Fruit fly (Drosophila melanogaster): Measurements from ENCODE around the gene CG12659.

CG12659 gene

DNA sequence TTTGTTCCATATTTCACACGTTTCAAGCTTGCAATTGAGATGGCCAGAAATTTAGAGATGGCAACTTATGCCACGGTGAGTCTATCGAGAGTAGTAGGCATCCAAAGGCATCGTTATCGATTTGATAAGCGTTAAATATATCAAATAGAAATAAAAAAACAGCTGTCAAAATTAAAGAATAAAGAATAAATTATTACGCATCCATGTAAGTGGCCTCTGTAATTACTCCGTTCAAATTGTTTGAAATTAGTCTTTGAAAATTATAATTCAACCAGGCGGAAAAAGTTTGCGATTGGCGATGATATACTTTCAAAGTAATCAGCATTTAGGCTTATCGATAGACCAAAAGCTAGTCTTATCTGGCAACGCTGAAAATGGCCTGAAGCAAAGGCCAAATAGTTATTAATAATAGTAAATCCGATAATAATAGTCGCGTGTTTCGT, at the start of gene CG12659, which contains the start of gene Crag:
TSS of gene CG12659 (minus strand) at position 45 of the 443 bp plus-strand sequence.
TSS of gene Crag (plus strand) at position 347 of the 443 bp plus-strand sequence.
- TF ChIP-seq noc (tag; optimal IDR thresholded peaks at IDR 0.05) = no peak

DNA sequence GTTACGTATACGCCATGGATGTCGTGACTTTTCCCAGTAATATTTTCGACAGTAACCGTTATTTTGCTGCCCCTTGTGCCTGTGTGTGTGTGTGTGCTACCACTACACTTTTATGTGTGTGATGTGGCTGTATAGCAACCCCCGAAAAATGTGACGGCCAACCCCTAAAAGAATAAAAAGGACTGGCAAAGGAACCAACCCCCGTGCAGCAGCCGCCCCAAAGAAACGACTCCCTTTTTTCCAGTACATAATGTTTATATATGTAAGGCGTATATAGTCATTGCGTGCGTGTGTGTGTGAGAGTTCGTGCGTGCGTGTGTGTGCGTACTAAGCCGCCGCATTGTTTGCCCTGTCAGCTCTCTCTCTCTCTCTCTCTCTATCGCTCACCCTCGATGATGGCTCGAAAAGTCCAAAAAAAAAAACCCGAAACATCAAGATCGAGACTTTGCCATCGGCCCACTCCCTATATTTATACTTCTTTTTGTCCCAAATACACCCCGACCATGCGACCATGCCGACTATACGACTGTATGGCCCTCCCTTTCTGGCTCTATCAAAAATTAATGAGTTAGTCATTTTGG, 49.2 kb upstream of the CG12659 start:
- TF ChIP-seq noc (tag; optimal IDR thresholded peaks at IDR 0.05) = no peak

DNA sequence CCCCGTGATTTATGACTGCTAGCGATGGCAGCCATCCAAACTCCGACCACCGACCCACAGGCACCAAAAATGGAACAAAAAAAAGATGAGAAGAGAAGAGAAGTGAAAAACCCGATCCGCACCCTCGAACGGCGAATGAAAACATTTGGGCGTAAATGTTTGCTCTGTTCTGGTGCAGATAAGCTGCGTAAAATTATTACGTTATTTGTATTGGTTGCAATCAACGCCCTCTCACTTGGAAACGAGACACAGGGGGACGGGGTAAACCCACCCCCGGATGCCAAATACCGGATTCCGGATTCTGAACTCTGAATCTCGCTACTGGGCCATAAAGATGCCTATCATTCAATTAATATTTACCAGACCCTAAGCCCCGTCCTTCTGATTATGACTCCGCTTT, 45.5 kb upstream of the CG12659 start:
- TF ChIP-seq noc (tag; optimal IDR thresholded peaks at IDR 0.05) = no peak

DNA sequence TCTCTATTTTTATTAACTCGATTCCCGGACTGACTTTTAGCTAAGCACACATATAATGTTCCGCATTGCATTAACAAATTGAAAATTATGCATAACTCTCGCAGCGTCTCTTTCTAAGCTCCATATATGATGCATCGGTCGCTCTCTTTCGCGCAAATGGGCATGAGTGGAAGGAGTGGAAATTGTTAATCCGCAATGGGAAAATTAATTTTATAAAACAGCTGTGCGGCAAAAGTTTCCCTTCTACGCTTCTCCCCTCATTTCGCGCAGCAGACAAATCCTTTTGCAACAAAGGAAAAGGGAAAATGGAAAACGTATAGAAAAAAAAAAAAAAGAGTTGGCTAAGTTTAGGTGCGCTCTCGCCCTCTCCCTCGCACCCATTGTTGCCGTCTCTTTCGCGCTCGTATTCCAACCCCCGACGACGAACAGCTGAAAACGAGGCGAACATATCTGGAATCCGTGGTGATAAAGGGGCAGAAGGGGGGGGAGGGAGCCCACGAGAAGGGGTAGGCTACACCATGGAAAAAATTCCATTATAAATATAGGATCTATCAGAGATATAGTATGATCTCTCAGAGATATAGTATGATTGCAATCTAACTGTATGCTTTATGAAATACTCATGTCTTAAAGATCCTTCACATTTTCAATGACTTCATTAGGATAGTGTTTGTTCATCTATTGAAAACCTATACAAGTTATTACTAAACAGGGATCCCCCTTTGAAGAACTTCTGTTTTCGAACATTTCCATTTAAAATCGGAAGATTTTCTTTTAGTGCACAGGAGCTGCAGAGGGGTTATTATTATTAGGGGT, 44.8 kb upstream of the CG12659 start:
- no peak for TF ChIP-seq noc (tag; optimal IDR thresholded peaks at IDR 0.05)

DNA sequence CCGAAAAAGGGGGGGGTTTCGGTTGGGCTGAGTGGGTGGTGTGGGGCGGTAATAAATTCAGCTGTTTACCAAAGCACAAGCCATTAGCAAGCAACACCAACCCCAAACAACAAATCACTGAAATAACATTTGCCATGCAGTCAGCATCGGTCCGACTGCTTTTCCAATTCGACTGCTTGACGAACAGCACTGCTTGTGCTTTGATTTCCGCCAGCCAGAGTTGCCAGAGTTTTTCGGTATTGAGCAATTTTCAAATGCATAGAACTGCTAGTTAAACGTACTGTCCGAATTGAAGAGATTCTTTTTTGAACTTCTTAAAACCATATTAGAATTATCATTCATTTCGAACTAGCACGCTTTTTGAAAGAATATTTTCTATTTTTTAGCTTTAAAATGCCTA, 43.3 kb upstream of the CG12659 start:
- no peak for TF ChIP-seq noc (tag; optimal IDR thresholded peaks at IDR 0.05)

DNA sequence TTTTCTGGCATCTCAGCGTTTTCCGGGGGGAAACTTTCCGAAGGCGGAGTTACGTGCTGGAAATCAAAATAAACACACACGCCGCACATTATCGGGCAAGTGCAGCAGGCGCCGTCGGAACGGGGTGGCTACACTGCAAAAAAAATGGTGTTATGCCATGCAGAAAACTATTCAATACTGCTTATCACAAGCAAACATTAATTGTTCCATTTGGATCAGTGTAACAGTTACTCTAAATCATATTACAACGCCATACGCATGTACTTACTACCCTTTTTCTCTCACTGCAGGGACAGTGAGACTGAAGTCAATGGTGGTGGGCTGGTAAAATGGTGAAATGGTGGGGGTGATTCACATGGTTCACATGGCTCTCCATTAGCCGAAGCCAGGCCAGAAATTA, 35.6 kb upstream of the CG12659 start:
- no peak for TF ChIP-seq noc (tag; optimal IDR thresholded peaks at IDR 0.05)

DNA sequence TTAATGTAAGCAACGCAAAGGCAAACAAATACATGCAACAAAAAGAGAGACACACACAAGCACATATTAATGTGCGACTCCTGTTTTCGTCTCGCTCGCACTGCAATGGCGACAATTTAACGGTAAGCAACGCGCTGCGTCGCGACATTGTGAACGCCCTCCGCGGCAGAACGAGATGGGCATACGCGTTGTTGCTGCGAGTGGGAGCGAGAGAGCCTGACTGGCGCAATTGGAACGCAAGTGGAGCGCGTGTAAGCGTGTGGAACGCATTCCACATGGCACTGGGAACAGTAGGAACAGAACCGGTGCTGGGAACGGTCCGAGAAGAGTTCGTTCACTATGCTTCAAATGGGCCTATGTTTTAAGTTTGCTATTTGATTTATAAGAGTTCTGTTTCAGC, 33.3 kb upstream of the CG12659 start:
- no peak for TF ChIP-seq noc (tag; optimal IDR thresholded peaks at IDR 0.05)

DNA sequence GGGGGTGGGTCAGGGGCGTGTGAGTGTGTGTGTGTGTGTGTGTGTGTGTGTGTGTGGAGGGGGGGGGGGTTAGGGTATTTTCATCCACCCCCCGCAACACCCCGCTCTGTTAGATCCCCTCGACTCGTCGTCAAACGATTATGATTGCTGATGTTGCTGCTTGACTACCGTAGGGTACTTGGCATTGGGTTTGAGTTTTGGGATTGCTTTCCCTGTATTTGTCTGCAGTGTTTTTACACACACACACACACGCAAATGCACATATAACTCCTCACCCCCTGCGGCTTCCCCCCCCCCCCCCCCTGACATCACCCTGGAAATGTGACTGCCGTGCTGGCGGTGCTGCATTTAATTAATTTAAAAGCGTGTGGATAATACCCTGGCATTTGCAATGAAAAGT, 30.9 kb upstream of the CG12659 start:
- TF ChIP-seq noc (tag; optimal IDR thresholded peaks at IDR 0.05) = no peak

DNA sequence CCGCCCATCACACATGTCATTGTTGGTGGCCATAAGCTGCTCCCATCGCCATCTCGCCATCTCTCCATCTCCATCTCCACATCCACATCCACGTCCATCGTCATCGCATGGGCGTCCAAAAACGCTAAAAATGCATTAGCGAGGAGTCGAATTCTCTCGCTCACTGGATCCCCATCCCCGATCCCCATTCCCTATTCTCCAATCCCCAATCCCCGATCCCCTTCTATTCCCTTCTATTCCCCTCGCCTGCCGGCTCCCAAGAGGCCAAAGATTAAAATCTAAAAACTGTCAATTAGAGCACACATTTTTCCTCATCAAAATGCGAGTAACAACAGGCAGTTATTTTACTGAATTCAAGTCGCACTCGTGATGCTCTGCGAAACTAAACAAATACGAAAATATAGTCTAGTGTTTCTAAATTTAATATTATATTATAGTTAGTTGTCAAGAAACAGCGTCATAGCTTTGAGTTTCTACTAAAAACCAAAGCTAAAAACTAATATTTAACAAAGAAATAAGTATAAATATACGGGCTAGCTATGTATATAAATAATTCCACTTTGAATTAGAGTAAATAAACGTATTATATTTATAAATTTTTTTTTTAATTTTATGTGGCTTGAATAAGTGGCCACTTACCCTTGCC, 25.4 kb upstream of the CG12659 start:
- TF ChIP-seq noc (tag; optimal IDR thresholded peaks at IDR 0.05) = no peak

DNA sequence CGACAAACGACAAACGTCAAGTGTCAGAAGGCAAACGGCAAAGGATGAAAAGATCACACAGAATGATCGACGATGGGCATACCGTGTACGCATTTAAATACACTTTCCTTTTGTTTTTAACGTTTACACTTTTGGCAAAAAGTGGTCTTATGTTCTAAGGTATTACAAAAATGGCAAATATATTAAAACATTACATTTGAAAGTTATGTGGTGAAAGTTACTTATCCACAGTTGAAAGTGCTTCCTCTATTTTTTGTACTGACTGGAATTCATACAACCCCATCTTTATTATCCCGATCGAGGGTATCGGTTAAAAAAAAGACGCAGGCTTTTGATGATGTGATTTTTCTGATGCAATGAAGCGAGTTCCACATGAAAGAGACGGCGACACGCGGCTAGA, 24.8 kb upstream of the CG12659 start:
- no peak for TF ChIP-seq noc (tag; optimal IDR thresholded peaks at IDR 0.05)

DNA sequence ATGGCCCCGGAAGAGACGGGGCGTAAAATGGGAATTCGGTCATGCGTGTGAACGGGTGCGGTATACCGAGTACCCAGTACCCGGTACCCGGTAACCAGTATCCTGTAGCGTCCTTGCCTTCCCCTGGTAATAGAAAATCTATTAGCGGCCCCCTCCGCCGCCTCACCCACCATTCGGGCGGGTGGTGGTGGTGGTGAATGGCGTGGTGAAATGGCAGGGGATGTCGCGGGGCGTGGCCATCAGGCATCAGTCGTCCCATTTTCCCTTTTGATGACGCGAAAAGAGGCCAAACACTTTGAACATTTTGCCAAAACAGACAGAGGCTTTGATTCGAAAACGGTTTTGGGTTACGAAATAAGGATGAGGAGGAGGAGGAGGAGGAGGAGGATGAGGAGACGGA, 16.4 kb upstream of the CG12659 start:
- no peak for TF ChIP-seq noc (tag; optimal IDR thresholded peaks at IDR 0.05)

DNA sequence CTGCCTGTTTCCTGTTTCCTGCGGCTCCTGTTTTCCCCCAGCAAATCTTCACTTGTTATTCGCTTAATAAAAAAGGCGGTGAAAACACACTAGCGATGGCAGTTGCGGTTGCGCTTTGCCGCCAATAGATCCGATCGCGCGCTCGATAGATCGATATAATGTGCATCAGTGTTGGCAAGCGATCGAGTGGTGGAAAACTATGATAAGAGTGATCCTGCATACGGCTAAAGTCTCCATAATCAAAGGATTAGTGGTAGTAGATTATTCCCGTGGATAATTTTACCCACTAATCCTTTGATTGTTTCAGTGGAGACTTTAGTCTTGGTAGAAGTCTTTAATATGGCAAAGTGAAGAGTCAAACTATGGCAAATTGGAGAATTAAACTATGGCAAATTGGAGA, 14.7 kb upstream of the CG12659 start, which contains the start of gene Caf1-180:
TSS of gene Caf1-180 (minus strand) at position 99 of the 400 bp plus-strand sequence.
- no peak for TF ChIP-seq noc (tag; optimal IDR thresholded peaks at IDR 0.05)

DNA sequence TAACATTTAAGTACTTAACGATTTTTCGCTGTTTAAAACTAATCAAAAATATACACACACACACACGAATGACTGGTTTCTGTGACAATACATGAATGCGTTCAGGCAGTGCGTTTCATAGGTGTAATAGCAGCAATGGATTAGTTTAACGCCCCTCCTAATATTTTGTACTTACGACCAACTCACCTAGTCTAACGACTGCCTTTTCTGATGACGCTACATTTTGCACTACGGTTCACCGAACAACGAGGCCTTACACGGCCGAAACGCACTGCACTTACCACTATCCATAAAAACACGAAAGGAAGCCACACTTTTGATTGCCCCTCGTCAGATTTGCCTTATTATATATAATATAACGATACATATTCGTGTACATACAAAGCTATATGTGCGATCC, 9.6 kb upstream of the CG12659 start:
- TF ChIP-seq noc (tag; optimal IDR thresholded peaks at IDR 0.05) = no peak

DNA sequence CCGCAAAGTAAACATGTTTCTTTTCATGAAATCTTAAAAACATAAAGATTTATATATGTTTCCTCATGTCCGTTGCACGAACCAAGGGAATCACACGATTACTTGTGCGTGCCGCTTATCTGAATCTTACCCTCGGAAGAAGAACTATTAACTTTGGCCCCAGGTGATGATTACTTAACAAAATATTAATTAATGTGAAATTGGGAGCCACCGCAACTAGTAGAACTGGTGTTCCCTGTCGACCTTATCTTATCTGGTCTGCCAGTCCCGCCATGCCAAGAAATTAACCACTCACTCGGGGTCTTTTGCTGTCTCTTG, 1.6 kb upstream of the CG12659 start:
- no peak for TF ChIP-seq noc (tag; optimal IDR thresholded peaks at IDR 0.05)

DNA sequence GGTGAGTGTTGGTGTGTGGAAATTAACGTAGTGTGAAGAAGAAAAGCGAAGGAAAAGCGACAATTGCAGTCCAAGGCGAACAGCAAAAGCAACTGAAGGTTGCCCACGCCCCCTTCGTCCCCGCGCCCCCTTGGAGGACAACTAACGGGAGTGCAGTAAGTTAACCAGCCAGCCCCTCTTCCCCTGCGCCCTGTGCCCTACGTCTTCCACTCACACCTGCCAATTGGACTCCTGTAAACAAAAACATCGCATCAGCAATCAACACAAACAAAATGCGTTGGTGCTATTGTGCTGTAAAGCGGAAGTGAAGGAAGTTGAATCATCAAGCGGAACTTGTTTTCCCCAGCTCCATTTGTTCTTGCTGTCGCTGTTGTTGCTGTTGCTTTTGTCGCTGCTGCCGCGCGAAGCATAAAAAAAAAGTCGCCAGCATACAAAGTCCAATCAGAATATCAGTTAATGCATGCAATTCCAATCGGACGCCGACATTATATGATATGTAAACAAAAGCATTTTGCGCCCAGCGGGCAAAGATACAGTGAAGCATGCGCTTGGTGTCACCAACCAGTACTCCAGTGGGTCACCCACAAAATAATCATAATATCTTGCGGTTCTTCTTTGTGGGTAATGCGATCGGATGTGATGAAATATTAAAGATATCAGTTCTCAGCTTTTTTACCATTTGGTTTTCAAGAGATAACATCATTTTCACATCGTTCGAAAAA, 1.1 kb upstream of the CG12659 start:
- TF ChIP-seq noc (tag; optimal IDR thresholded peaks at IDR 0.05) = no peak

DNA sequence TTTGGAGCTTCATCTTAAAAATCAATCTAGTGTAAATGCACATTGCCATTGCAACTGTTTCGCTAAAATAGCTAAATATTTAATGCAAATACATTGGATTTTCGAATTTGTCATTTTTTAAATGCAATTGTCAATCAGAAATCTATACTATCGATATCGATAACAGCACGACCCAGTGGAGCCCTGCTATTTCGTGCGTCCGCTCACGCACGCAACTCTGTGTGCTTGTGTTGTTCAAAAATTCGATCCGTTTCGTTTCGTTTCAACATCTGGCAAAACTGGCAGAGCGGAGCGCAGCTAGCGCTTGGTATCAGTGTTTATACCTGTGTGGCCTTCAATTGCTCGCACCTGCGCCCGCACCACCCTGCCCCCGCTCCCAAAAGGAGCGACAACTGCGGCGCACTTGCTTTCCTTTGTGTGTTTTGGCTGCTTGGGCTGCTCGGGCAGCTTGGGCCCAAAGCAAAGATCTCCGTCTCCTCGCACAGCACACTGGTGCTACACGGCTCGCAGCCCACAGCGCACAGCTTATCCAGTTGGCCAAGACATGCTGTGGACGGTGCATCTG, 2.8 kb downstream of the CG12659 start, which contains the start of gene CG12081:
TSS of gene CG12081 (plus strand) at position 205 of the 565 bp plus-strand sequence.
- TF ChIP-seq noc (tag; optimal IDR thresholded peaks at IDR 0.05) = no peak
